Worm (Caenorhabditis elegans): ENCODE data around the gene C17G10.1.

DNA sequence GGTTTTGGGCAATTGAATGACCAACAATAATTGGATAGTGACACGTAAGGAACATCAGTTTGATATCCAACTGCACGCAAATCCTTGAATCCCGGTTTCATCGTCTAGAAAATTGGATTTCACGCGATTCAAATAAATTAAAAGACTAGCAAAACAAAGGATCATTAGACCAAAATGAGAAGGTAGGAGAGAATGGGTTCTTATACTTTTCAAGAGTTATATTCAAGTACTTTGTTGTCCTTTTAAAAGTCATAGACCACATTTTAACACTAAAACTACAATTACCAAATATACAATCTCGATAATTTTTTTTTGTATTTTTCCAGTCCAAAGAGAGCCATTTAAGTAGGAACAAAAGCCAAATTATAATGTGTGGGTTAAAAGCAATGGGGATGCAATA is 14.0 kb upstream of the C17G10.1 start, which contains the start of gene T25E4.2:
- TF ChIP-seq dao-5 (tag; optimal IDR thresholded peaks at IDR 0.05) (no peak), him-1 (tag; optimal IDR thresholded peaks at IDR 0.05) (no peak), W03F9.2 (tag; optimal IDR thresholded peaks at IDR 0.05) (no peak)

All from whole organism, L4/young adult.